Fruit fly (Drosophila melanogaster) whole organism, embryonic: Measurements from ENCODE around the gene Arp3.

Source experiments
- B-H1 ChIP-seq: fragments of 200-800 bp; sonication (Bioruptor generic); IDR thresholded peaks from 3 replicates; pipeline ENCODE4 v1.3.6; 2022; ENCODE audit warnings: missing biosample characterization, missing genetic modification characterization
- B-H2 ChIP-seq: fragments of 200-800 bp; sonication (Bioruptor generic); optimal IDR thresholded peaks from 2 replicates; lab custom pipeline; 2018; ENCODE audit warnings: missing biosample characterization, mild to moderate bottlenecking, missing genetic modification characterization
- CG10366 ChIP-seq: fragments of 200-800 bp; sonication (Bioruptor generic); IDR thresholded peaks from 2 replicates; pipeline ENCODE4 v1.3.6; 2022; ENCODE audit warnings: missing biosample characterization, missing genetic modification characterization
- CG11093 ChIP-seq: fragments of 200-800 bp; sonication (Bioruptor generic); IDR thresholded peaks from 3 replicates; pipeline ENCODE4 v1.3.6; 2022; ENCODE audit warnings: missing biosample characterization, missing genetic modification characterization
- CG11398 ChIP-seq: fragments of 200-800 bp; sonication (Bioruptor generic); optimal IDR thresholded peaks from 2 replicates; lab custom pipeline; 2016; ENCODE audit warnings: missing biosample characterization, missing genetic modification characterization
- CG11696 ChIP-seq: fragments of 200-800 bp; sonication (Bioruptor generic); IDR thresholded peaks from 2 replicates; pipeline ENCODE4 v1.3.6; 2022; ENCODE audit warnings: missing biosample characterization, missing genetic modification characterization
- CG12744 ChIP-seq: fragments of 200-800 bp; sonication (Bioruptor generic); optimal IDR thresholded peaks from 2 replicates; lab custom pipeline; 2016; ENCODE audit warnings: missing biosample characterization, missing genetic modification characterization
- CG15073 ChIP-seq: fragments of 200-800 bp; sonication (Bioruptor generic); optimal IDR thresholded peaks from 2 replicates; lab custom pipeline; 2016; ENCODE audit warnings: missing biosample characterization, missing genetic modification characterization
- CG1602 ChIP-seq: fragments of 200-800 bp; sonication (Bioruptor generic); optimal IDR thresholded peaks from 3 replicates; lab custom pipeline; 2016; ENCODE audit warnings: missing biosample characterization, missing genetic modification characterization
- CG17361 ChIP-seq: fragments of 200-800 bp; sonication (Bioruptor generic); IDR thresholded peaks from 3 replicates; pipeline ENCODE4 v1.3.6; 2022; ENCODE audit warnings: missing biosample characterization, missing genetic modification characterization
- CG17612 ChIP-seq: fragments of 200-800 bp; sonication (Bioruptor generic); IDR thresholded peaks from 2 replicates; pipeline ENCODE4 v1.3.6; 2022; ENCODE audit warnings: missing biosample characterization, missing genetic modification characterization
- CG32772 ChIP-seq: fragments of 200-800 bp; sonication (Bioruptor generic); IDR thresholded peaks from 2 replicates; pipeline ENCODE4 v1.3.6; 2022; ENCODE audit warnings: missing biosample characterization, missing genetic modification characterization
- CG34422 ChIP-seq: fragments of 200-800 bp; sonication (Bioruptor generic); IDR thresholded peaks from 3 replicates; pipeline ENCODE4 v1.3.6; 2022; ENCODE audit warnings: missing biosample characterization, missing genetic modification characterization
- CG4424 ChIP-seq: fragments of 200-800 bp; sonication (Bioruptor generic); optimal IDR thresholded peaks from 3 replicates; lab custom pipeline; 2016; ENCODE audit warnings: missing biosample characterization, missing genetic modification characterization
- CG4617 ChIP-seq: fragments of 200-800 bp; sonication (Bioruptor generic); optimal IDR thresholded peaks from 3 replicates; lab custom pipeline; 2016; ENCODE audit warnings: missing biosample characterization, missing genetic modification characterization, borderline replicate concordance
- CG4854 ChIP-seq: fragments of 200-800 bp; sonication (Bioruptor generic); optimal IDR thresholded peaks from 2 replicates; lab custom pipeline; 2016; ENCODE audit warnings: missing biosample characterization, missing genetic modification characterization, inconsistent platforms
- CG6683 ChIP-seq: fragments of 200-800 bp; sonication (Bioruptor generic); optimal IDR thresholded peaks from 2 replicates; lab custom pipeline; 2017; ENCODE audit warnings: missing biosample characterization, mild to moderate bottlenecking, missing genetic modification characterization, missing genetic modification reagents
- CG7987 ChIP-seq: fragments of 200-800 bp; sonication (Bioruptor generic); optimal IDR thresholded peaks from 2 replicates; lab custom pipeline; 2018; ENCODE audit warnings: missing biosample characterization, mild to moderate bottlenecking, missing genetic modification characterization, moderate library complexity
- CG8924 ChIP-seq: fragments of 200-800 bp; optimal IDR thresholded peaks from 3 replicates; lab custom pipeline; 2019; ENCODE audit warnings: missing biosample characterization, mild to moderate bottlenecking, missing genetic modification characterization, moderate library complexity
- CG9437 ChIP-seq: fragments of 200-800 bp; sonication (Bioruptor generic); optimal IDR thresholded peaks from 2 replicates; lab custom pipeline; 2018; ENCODE audit warnings: missing biosample characterization, mild to moderate bottlenecking, missing genetic modification characterization
- CG9797 ChIP-seq: fragments of 200-800 bp; sonication (Bioruptor generic); optimal IDR thresholded peaks from 3 replicates; lab custom pipeline; 2018; ENCODE audit warnings: missing biosample characterization, mild to moderate bottlenecking, missing genetic modification characterization
- Eip74EF ChIP-seq, 2 experiments: fragments of 200-800 bp in 1 of 2; fragments of >200 bp in 1 of 2; sonication (Bioruptor generic) in 1 of 2; optimal IDR thresholded peaks; 2 replicates each; lab custom pipeline; 2017 to 2019; ENCODE audit warnings: missing biosample characterization in 2 of 2, missing genetic modification characterization in 2 of 2, mild to moderate bottlenecking in 1 of 2, moderate library complexity in 1 of 2
- Ets65A ChIP-seq: fragments of 200-800 bp; sonication (Bioruptor generic); peaks from one replicate; lab custom pipeline; 2016; ENCODE audit warnings: missing biosample characterization, missing genetic modification characterization
- Ets97D ChIP-seq: fragments of 200-800 bp; sonication (Bioruptor generic); optimal IDR thresholded peaks from 3 replicates; lab custom pipeline; 2016; ENCODE audit warnings: missing biosample characterization, missing genetic modification characterization
- HLH3B ChIP-seq: fragments of 200-800 bp; sonication (Bioruptor generic); IDR thresholded peaks from 2 replicates; pipeline ENCODE4 v1.3.6; 2022; ENCODE audit warnings: missing biosample characterization, missing genetic modification characterization
- HLH4C ChIP-seq: fragments of 200-800 bp; sonication (Bioruptor generic); IDR thresholded peaks from 3 replicates; pipeline ENCODE4 v1.3.6; 2022; ENCODE audit warnings: missing biosample characterization, missing genetic modification characterization; ENCODE audit not compliant: partially characterized antibody
- Hr51 ChIP-seq, 2 experiments: fragments of 200-800 bp; sonication (Bioruptor generic); optimal IDR thresholded peaks; 2 replicates in 1 of 2; 3 replicates in 1 of 2; lab custom pipeline; 2016 to 2018; ENCODE audit warnings: missing biosample characterization in 2 of 2, missing genetic modification characterization in 2 of 2, mild to moderate bottlenecking in 1 of 2, moderate library complexity in 1 of 2
- Jarid2 ChIP-seq: fragments of 200-800 bp; sonication (Bioruptor generic); optimal IDR thresholded peaks from 3 replicates; lab custom pipeline; 2017; ENCODE audit warnings: mild to moderate bottlenecking, missing biosample characterization, missing genetic modification reagents, missing genetic modification characterization
- MESR4 ChIP-seq: fragments of 200-800 bp; sonication (Bioruptor generic); optimal IDR thresholded peaks from 2 replicates; lab custom pipeline; 2018; ENCODE audit warnings: missing biosample characterization, mild to moderate bottlenecking, missing genetic modification characterization, moderate library complexity
- Max ChIP-seq: fragments of 200-800 bp; sonication (Bioruptor generic); optimal IDR thresholded peaks from 2 replicates; lab custom pipeline; 2016; ENCODE audit warnings: missing biosample characterization, mild to moderate bottlenecking, missing genetic modification characterization
- Opbp ChIP-seq: fragments of 200-800 bp; sonication (Bioruptor generic); IDR thresholded peaks from 3 replicates; pipeline ENCODE4 v1.3.6; 2022; ENCODE audit warnings: missing biosample characterization, missing genetic modification characterization; ENCODE audit not compliant: partially characterized antibody
- TFAM ChIP-seq: fragments of 200-800 bp; sonication (Bioruptor generic); optimal IDR thresholded peaks from 2 replicates; lab custom pipeline; 2017; ENCODE audit warnings: missing biosample characterization, missing genetic modification characterization, inconsistent platforms
- Tbp ChIP-seq: fragments of >200 bp; optimal IDR thresholded peaks from 2 replicates; lab custom pipeline; 2018; ENCODE audit warnings: missing biosample characterization, missing genetic modification characterization
- Trl ChIP-seq, 3 experiments: fragments of >200 bp in 2 of 3; fragments of 200-800 bp in 1 of 3; sonication (Bioruptor generic) in 1 of 3; optimal IDR thresholded peaks; 2 replicates in 1 of 3; 3 replicates in 2 of 3; lab custom pipeline; 2016 to 2017; ENCODE audit warnings: missing biosample characterization in 1 of 3, missing genetic modification characterization in 1 of 3
- amos ChIP-seq: fragments of 200-800 bp; sonication (Bioruptor generic); IDR thresholded peaks from 2 replicates; pipeline ENCODE4 v1.3.6; 2022; ENCODE audit warnings: missing biosample characterization, missing genetic modification characterization; ENCODE audit not compliant: partially characterized antibody
- bbx ChIP-seq: fragments of 200-800 bp; sonication (Bioruptor generic); IDR thresholded peaks from 2 replicates; pipeline ENCODE4 v1.3.6; 2022; ENCODE audit warnings: missing biosample characterization, missing genetic modification characterization; ENCODE audit not compliant: partially characterized antibody
- cato ChIP-seq: fragments of 200-800 bp; sonication (Bioruptor generic); optimal IDR thresholded peaks from 2 replicates; lab custom pipeline; 2016; ENCODE audit warnings: missing biosample characterization, missing genetic modification characterization, borderline replicate concordance
- danr ChIP-seq: fragments of 200-800 bp; sonication (Bioruptor generic); IDR thresholded peaks from 2 replicates; pipeline ENCODE4 v1.3.6; 2022; ENCODE audit warnings: missing biosample characterization, missing genetic modification characterization
- disco-r ChIP-seq: fragments of 200-800 bp; sonication (Bioruptor generic); optimal IDR thresholded peaks from 2 replicates; lab custom pipeline; 2016; ENCODE audit warnings: missing biosample characterization, missing genetic modification characterization
- dysf ChIP-seq: fragments of 200-800 bp; sonication (Bioruptor generic); IDR thresholded peaks from 3 replicates; pipeline ENCODE4 v1.3.6; 2022; ENCODE audit warnings: missing biosample characterization, missing genetic modification characterization
- ewg ChIP-seq: fragments of 200-800 bp; sonication (Bioruptor generic); optimal IDR thresholded peaks from 3 replicates; lab custom pipeline; 2017; ENCODE audit warnings: mild to moderate bottlenecking, missing biosample characterization, missing genetic modification reagents, missing genetic modification characterization
- fru ChIP-seq: fragments of >200 bp; optimal IDR thresholded peaks from 2 replicates; lab custom pipeline; 2017
- grau ChIP-seq: fragments of 200-800 bp; optimal IDR thresholded peaks from 3 replicates; lab custom pipeline; 2019; ENCODE audit warnings: missing biosample characterization, mild to moderate bottlenecking, missing genetic modification characterization, moderate library complexity
- hb ChIP-seq: fragments of 200-800 bp; sonication (Bioruptor generic); IDR thresholded peaks from 3 replicates; pipeline ENCODE4 v1.3.6; 2022; ENCODE audit warnings: missing biosample characterization, missing genetic modification characterization; ENCODE audit not compliant: partially characterized antibody
- odd ChIP-seq: fragments of 200-800 bp; sonication (Bioruptor generic); optimal IDR thresholded peaks from 2 replicates; lab custom pipeline; 2017; ENCODE audit warnings: missing biosample characterization, mild to moderate bottlenecking, missing genetic modification characterization
- p53 ChIP-seq: fragments of 200-800 bp; sonication (Bioruptor generic); optimal IDR thresholded peaks from 2 replicates; lab custom pipeline; 2016; ENCODE audit warnings: missing biosample characterization, missing genetic modification characterization
- sima ChIP-seq: fragments of 200-800 bp; sonication (Bioruptor generic); optimal IDR thresholded peaks from 2 replicates; lab custom pipeline; 2016; ENCODE audit warnings: missing biosample characterization, missing genetic modification characterization
- slbo ChIP-seq: fragments of 200-800 bp; sonication (Bioruptor generic); IDR thresholded peaks from 2 replicates; pipeline ENCODE4 v1.3.6; 2022; ENCODE audit warnings: missing biosample characterization, missing genetic modification characterization
- so ChIP-seq: fragments of 200-800 bp; sonication (Bioruptor generic); IDR thresholded peaks from 3 replicates; pipeline ENCODE4 v1.3.6; 2022; ENCODE audit warnings: missing biosample characterization, missing genetic modification characterization
- unpg ChIP-seq: fragments of 200-800 bp; sonication (Bioruptor generic); optimal IDR thresholded peaks from 3 replicates; lab custom pipeline; 2018; ENCODE audit warnings: missing biosample characterization, mild to moderate bottlenecking, missing genetic modification characterization, moderate library complexity

Gene Arp3

dm6 chr3L:8137448-8137906 is 21.8 kb upstream of the Arp3 start, which contains the start of the genes Setx and mus301 (continued):
- TF ChIP-seq dysf (GFP tag; lab: Robert Waterston, UW): peak; percentile 72
- peak; percentile 93 for TF ChIP-seq Ets97D (GFP tag; lab: Kevin White, UChicago)
- peak; percentile 27 for TF ChIP-seq CG11398
- no peak for TF ChIP-seq Trl (optimal IDR thresholded peaks at IDR 0.05; lab: Kevin White, UChicago)
- peak; percentile 89 for TF ChIP-seq Trl (GFP tag; optimal IDR thresholded peaks at IDR 0.05; lab: Kevin White, UChicago)
- TF ChIP-seq sima: peak; percentile 52
- TF ChIP-seq CG10366: peak; percentile 65
- TF ChIP-seq slbo (GFP tag; lab: Robert Waterston, UW): peak; percentile 90
- no peak for TF ChIP-seq CG17612
- TF ChIP-seq odd: no peak
- TF ChIP-seq CG32772 (GFP tag; lab: Robert Waterston, UW): peak; percentile 66
- TF ChIP-seq grau: peak; percentile 75
- TF ChIP-seq CG4617 (GFP tag; lab: Kevin White, UChicago): peak; percentile 95
- peak; percentile 40; the same call in 1 of the 2 replicates for TF ChIP-seq amos (GFP tag; lab: Robert Waterston, UW)
- no peak for TF ChIP-seq Tbp (GFP tag; lab: Kevin White, UChicago)
- peak; percentile 61 for TF ChIP-seq CG7987 (GFP tag; lab: Kevin White, UChicago)
- no peak for TF ChIP-seq HLH4C (GFP tag; lab: Robert Waterston, UW)
- TF ChIP-seq Opbp (GFP tag; lab: Robert Waterston, UW): peak; percentile 45; the same call in 1 of the 3 replicates
- TF ChIP-seq CG11696 (GFP tag; lab: Robert Waterston, UW): no peak
- no peak; the same call in 2 of the 3 replicates for TF ChIP-seq so
- TF ChIP-seq B-H1 (GFP tag; lab: Robert Waterston, UW): peak; percentile 58; the same call in 2 of the 3 replicates
- TF ChIP-seq fru (lab: Kevin White, UChicago): no peak
- peak; percentile 76 for TF ChIP-seq CG9797 (GFP tag; lab: Kevin White, UChicago)
- no peak for TF ChIP-seq MESR4
- peak; percentile 99 for TF ChIP-seq Ets65A (GFP tag; lab: Kevin White, UChicago)
- TF ChIP-seq CG17361 (GFP tag; lab: Robert Waterston, UW): no peak; the same call in 2 of the 3 replicates
- peak; percentile 63; the same call in 2 of the 3 replicates for TF ChIP-seq CG34422 (GFP tag; lab: Robert Waterston, UW)
- peak; percentile 75 for TF ChIP-seq B-H2
- peak; percentile 85 for TF ChIP-seq CG1602 (GFP tag; lab: Kevin White, UChicago)
- peak; percentile 87 for TF ChIP-seq CG9437 (GFP tag; lab: Kevin White, UChicago)
- TF ChIP-seq HLH3B (GFP tag; lab: Robert Waterston, UW): peak; percentile 55
- TF ChIP-seq Max (GFP tag; lab: Kevin White, UChicago): peak; percentile 91
- TF ChIP-seq CG8924 (tag; lab: Kevin White, UChicago): no peak
- peak; percentile 48; the same call in 1 of the 3 replicates for TF ChIP-seq CG11093 (GFP tag; lab: Robert Waterston, UW)
- peak; percentile 54; the same call in 1 of the 2 replicates for TF ChIP-seq danr
- TF ChIP-seq disco-r: peak; percentile 64
- TF ChIP-seq TFAM: no peak
- peak; percentile 73 for TF ChIP-seq CG12744
- TF ChIP-seq bbx (GFP tag; lab: Robert Waterston, UW): no peak
- TF ChIP-seq Eip74EF (GFP tag; optimal IDR thresholded peaks at IDR 0.05; lab: Kevin White, UChicago): no peak
- TF ChIP-seq cato (GFP tag; lab: Kevin White, UChicago): peak; percentile 75
- TF ChIP-seq Jarid2 (GFP tag; lab: Kevin White, UChicago): no peak
- TF ChIP-seq CG15073 (GFP tag; lab: Kevin White, UChicago): peak; percentile 20
- TF ChIP-seq unpg (GFP tag; lab: Kevin White, UChicago): no peak
- peak; percentile 76 for TF ChIP-seq CG4854
- TF ChIP-seq p53: peak; percentile 70
- peak; percentile 85 for TF ChIP-seq CG4424 (GFP tag; lab: Kevin White, UChicago)
- TF ChIP-seq ewg (GFP tag; lab: Kevin White, UChicago): peak; percentile 66
- TF ChIP-seq Hr51 (GFP tag; optimal IDR thresholded peaks at IDR 0.05; lab: Kevin White, UChicago): peak in 1 of 2 experiments; percentile 87
- TF ChIP-seq hb (GFP tag; lab: Robert Waterston, UW): no peak
- no peak for TF ChIP-seq CG6683 (GFP tag; lab: Kevin White, UChicago)
